Worm (Caenorhabditis elegans) whole organism, midembryonic: ENCODE measurements around the gene znf-622.

Experiments used
- flt-1 ChIP-seq: fragments of 200-800 bp; sonication (Bioruptor generic); IDR thresholded peaks from 2 replicates; pipeline ENCODE4 v1.3.6; 2022; ENCODE audit warnings: missing genetic modification characterization, missing compliant biosample characterization
- tab-1 ChIP-seq: fragments of 200-800 bp; sonication (Bioruptor generic); IDR thresholded peaks from 2 replicates; pipeline ENCODE4 v1.3.6; 2022; ENCODE audit warnings: missing genetic modification characterization, missing compliant biosample characterization

DNA sequence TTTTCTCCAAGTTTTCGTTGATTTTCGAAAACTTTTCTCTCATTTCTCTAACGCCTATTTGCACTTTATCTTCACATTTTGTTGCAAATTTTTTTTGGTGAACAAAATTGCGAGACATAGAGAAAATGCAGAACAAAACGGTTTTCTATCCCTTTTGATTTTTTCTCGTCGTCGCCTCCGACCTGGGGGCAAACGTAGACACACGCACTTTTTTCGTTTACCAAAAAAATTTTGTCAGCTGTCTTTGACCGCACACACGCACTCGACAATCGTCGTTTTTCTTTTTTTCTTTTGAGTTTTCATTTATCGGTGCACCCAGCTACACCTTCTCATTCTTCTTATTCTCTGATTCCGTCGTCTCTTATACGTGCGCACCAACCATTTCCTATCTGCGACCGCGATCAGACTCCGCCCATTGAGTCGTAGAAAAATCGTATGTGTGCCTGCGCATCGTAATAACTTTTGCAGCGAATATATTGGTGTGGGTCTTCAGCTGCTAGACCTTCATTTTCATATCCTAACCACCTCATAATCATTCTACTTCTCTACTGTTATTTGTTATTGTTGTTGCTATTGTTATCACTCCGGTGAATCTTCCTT lies 19.0 kb upstream of the znf-622 start:
- no peak for TF ChIP-seq flt-1
- TF ChIP-seq tab-1 (GFP tag; lab: Robert Waterston, UW), result no peak
